Worm (Caenorhabditis elegans) whole organism, young adult: ENCODE measurements around the gene gcsh-1.

Experiments used
- B0035.1 ChIP-seq: sonication (generic microtip); optimal IDR thresholded peaks from 2 replicates; lab custom pipeline; 2016; ENCODE audit warnings: missing genetic modification characterization, mild to moderate bottlenecking, missing compliant biosample characterization, missing genotype, missing genetic modification reagents
- B0336.3 ChIP-seq: fragments of 200-800 bp; sonication (Bioruptor generic); IDR thresholded peaks from 2 replicates; pipeline ENCODE4 v1.3.6; 2022; ENCODE audit warnings: missing genetic modification characterization, missing compliant biosample characterization
- C06A6.2 ChIP-seq: fragments of 200-800 bp; sonication (Bioruptor generic); conservative IDR thresholded peaks from 2 replicates; pipeline ENCODE4 v1.3.6; 2022; ENCODE audit warnings: missing genetic modification characterization, missing compliant biosample characterization
- D2030.7 ChIP-seq: fragments of 200-800 bp; sonication (Bioruptor generic); IDR thresholded peaks from 2 replicates; pipeline ENCODE4 v1.3.6; 2022; ENCODE audit warnings: missing genetic modification reagents, missing genetic modification characterization, missing compliant biosample characterization
- F22D6.2 ChIP-seq: sonication (generic microtip); optimal IDR thresholded peaks from 2 replicates; lab custom pipeline; 2016; ENCODE audit warnings: mild to moderate bottlenecking, missing genetic modification characterization, missing compliant biosample characterization
- F39B2.1 ChIP-seq: fragments of 200-800 bp; sonication (Bioruptor generic); IDR thresholded peaks from 2 replicates; pipeline ENCODE4 v1.3.6; 2022; ENCODE audit warnings: missing genetic modification reagents, missing genetic modification characterization, missing compliant biosample characterization
- F57C9.4 ChIP-seq: sonication (generic microtip); optimal IDR thresholded peaks from 2 replicates; lab custom pipeline; 2017; ENCODE audit warnings: mild to moderate bottlenecking, missing genetic modification characterization, missing compliant biosample characterization
- T07F8.4 ChIP-seq: sonication (generic microtip); optimal IDR thresholded peaks from 2 replicates; lab custom pipeline; 2016; ENCODE audit warnings: mild to moderate bottlenecking, missing genetic modification characterization, moderate library complexity, missing compliant biosample characterization
- T26A5.8 ChIP-seq: sonication (generic microtip); optimal IDR thresholded peaks from 2 replicates; lab custom pipeline; 2016; ENCODE audit warnings: missing genetic modification characterization, missing compliant biosample characterization
- Y67H2A.10 ChIP-seq: fragments of 200-800 bp; sonication (Bioruptor generic); conservative IDR thresholded peaks from 2 replicates; pipeline ENCODE4 v1.3.6; 2022; ENCODE audit warnings: missing genetic modification reagents, missing genetic modification characterization, missing compliant biosample characterization
- aptf-2 ChIP-seq: fragments of 200-800 bp; sonication (Bioruptor generic); conservative IDR thresholded peaks from 2 replicates; pipeline ENCODE4 v1.3.6; 2022; ENCODE audit warnings: missing genetic modification reagents, missing genetic modification characterization, missing compliant biosample characterization
- aptf-3 ChIP-seq: fragments of 200-800 bp; sonication (Bioruptor generic); IDR thresholded peaks from 2 replicates; pipeline ENCODE4 v1.3.6; 2022; ENCODE audit warnings: missing genetic modification characterization, missing compliant biosample characterization
- attf-5 ChIP-seq: fragments of 200-800 bp; sonication (Bioruptor generic); optimal IDR thresholded peaks from 2 replicates; lab custom pipeline; 2018; ENCODE audit warnings: mild to moderate bottlenecking, missing genetic modification characterization, missing compliant biosample characterization
- bed-2 ChIP-seq: fragments of 200-800 bp; sonication (Bioruptor generic); IDR thresholded peaks from 2 replicates; pipeline ENCODE4 v1.3.6; 2022; ENCODE audit warnings: missing genetic modification reagents, missing genetic modification characterization, missing compliant biosample characterization
- cebp-1 ChIP-seq, 2 experiments: fragments of 200-800 bp in 1 of 2; sonication (Bioruptor generic) in 1 of 2; sonication (generic microtip) in 1 of 2; IDR thresholded peaks in 1 of 2; optimal IDR thresholded peaks in 1 of 2; 2 replicates each; pipeline versions ENCODE4 v1.3.6 to Lab custom; 2017 to 2022; ENCODE audit warnings: missing compliant biosample characterization in 2 of 2, missing genetic modification characterization in 2 of 2, mild to moderate bottlenecking in 1 of 2, missing genetic modification reagents in 1 of 2, moderate library complexity in 1 of 2
- cebp-2 ChIP-seq: fragments of 200-800 bp; sonication (Bioruptor generic); IDR thresholded peaks from 2 replicates; pipeline ENCODE4 v1.3.6; 2022; ENCODE audit warnings: missing genetic modification characterization, missing compliant biosample characterization
- ceh-27 ChIP-seq: fragments of 200-800 bp; sonication (Bioruptor generic); optimal IDR thresholded peaks from 2 replicates; lab custom pipeline; 2018; ENCODE audit warnings: mild to moderate bottlenecking, missing genetic modification characterization, moderate library complexity, missing compliant biosample characterization
- ceh-40 ChIP-seq: fragments of 200-800 bp; sonication (Bioruptor generic); IDR thresholded peaks from 2 replicates; pipeline ENCODE4 v1.3.6; 2022; ENCODE audit warnings: missing genetic modification characterization, missing compliant biosample characterization
- ceh-79 ChIP-seq: sonication (generic microtip); optimal IDR thresholded peaks from 2 replicates; lab custom pipeline; 2017; ENCODE audit warnings: mild to moderate bottlenecking, missing genetic modification characterization, missing compliant biosample characterization
- die-1 ChIP-seq: sonication (generic microtip); optimal IDR thresholded peaks from 2 replicates; lab custom pipeline; 2016; ENCODE audit warnings: missing genotype, mild to moderate bottlenecking, missing genetic modification characterization, missing compliant biosample characterization
- egl-44 ChIP-seq: fragments of 200-800 bp; sonication (Bioruptor generic); IDR thresholded peaks from 2 replicates; pipeline ENCODE4 v1.3.6; 2022; ENCODE audit warnings: missing genetic modification reagents, missing genetic modification characterization, missing compliant biosample characterization
- gei-17 ChIP-seq: fragments of 200-800 bp; sonication (Bioruptor generic); optimal IDR thresholded peaks from 2 replicates; lab custom pipeline; 2018; ENCODE audit warnings: mild to moderate bottlenecking, missing genetic modification characterization, missing compliant biosample characterization
- hmg-1.2 ChIP-seq: fragments of 200-800 bp; sonication (Bioruptor generic); IDR thresholded peaks from 2 replicates; pipeline ENCODE4 v1.3.6; 2022; ENCODE audit warnings: missing genetic modification reagents, missing genetic modification characterization, missing compliant biosample characterization
- let-607 ChIP-seq, 2 experiments: fragments of 200-800 bp in 1 of 2; sonication (Bioruptor generic) in 1 of 2; sonication (generic microtip) in 1 of 2; optimal IDR thresholded peaks; 2 replicates each; lab custom pipeline; 2016 to 2018; ENCODE audit warnings: mild to moderate bottlenecking in 2 of 2, missing compliant biosample characterization in 2 of 2, missing genetic modification characterization in 2 of 2, moderate library complexity in 2 of 2, missing genotype in 1 of 2
- lsy-27 ChIP-seq: sonication (generic microtip); optimal IDR thresholded peaks from 2 replicates; lab custom pipeline; 2017; ENCODE audit warnings: missing genetic modification characterization, mild to moderate bottlenecking, missing compliant biosample characterization, antibody characterized with exemption, missing genotype, borderline replicate concordance; ENCODE audit not compliant: insufficient read depth
- mes-4 ChIP-seq: sonication (generic microtip); optimal IDR thresholded peaks from 2 replicates; lab custom pipeline; 2016; ENCODE audit warnings: missing genotype, missing genetic modification characterization, missing compliant biosample characterization
- nfya-1 ChIP-seq: sonication (generic microtip); optimal IDR thresholded peaks from 2 replicates; lab custom pipeline; 2017; ENCODE audit warnings: antibody characterized with exemption, missing compliant biosample characterization, missing genetic modification characterization, borderline replicate concordance; ENCODE audit not compliant: insufficient read depth
- nfyb-1 ChIP-seq: fragments of 200-800 bp; sonication (Bioruptor generic); IDR thresholded peaks from 2 replicates; pipeline ENCODE4 v1.3.6; 2022; ENCODE audit warnings: missing genetic modification reagents, missing genetic modification characterization, missing compliant biosample characterization
- nhr-27 ChIP-seq: fragments of 200-800 bp; sonication (Bioruptor generic); optimal IDR thresholded peaks from 2 replicates; lab custom pipeline; 2018; ENCODE audit warnings: mild to moderate bottlenecking, missing genetic modification characterization, moderate library complexity, missing compliant biosample characterization
- nhr-80 ChIP-seq: sonication (generic microtip); optimal IDR thresholded peaks from 2 replicates; lab custom pipeline; 2016; ENCODE audit warnings: missing genetic modification characterization, missing compliant biosample characterization
- rec-8 ChIP-seq, 2 experiments: sonication (generic microtip); optimal IDR thresholded peaks; 2 replicates each; lab custom pipeline; 2016; ENCODE audit warnings: mild to moderate bottlenecking in 2 of 2, missing genetic modification characterization in 2 of 2, missing genetic modification reagents in 2 of 2, missing genotype in 2 of 2, missing biosample characterization in 1 of 2, missing compliant biosample characterization in 1 of 2, moderate library complexity in 1 of 2
- tlf-1 ChIP-seq: fragments of 200-800 bp; sonication (Bioruptor generic); optimal IDR thresholded peaks from 2 replicates; lab custom pipeline; 2018; ENCODE audit warnings: mild to moderate bottlenecking, missing genetic modification characterization, missing compliant biosample characterization
- unc-62 ChIP-seq: fragments of 150-350 bp; optimal IDR thresholded peaks from 2 replicates; lab custom pipeline; 2014; ENCODE audit warnings: missing biosample characterization, missing genetic modification reagents, missing genetic modification characterization
- zfh-2 ChIP-seq: fragments of 200-800 bp; sonication (Bioruptor generic); conservative IDR thresholded peaks from 2 replicates; pipeline ENCODE4 v1.3.6; 2022; ENCODE audit warnings: missing genetic modification reagents, missing genetic modification characterization, missing compliant biosample characterization
- ztf-26 ChIP-seq: sonication (generic microtip); optimal IDR thresholded peaks from 2 replicates; lab custom pipeline; 2017; ENCODE audit warnings: missing genetic modification characterization, missing compliant biosample characterization
- ztf-6 ChIP-seq: fragments of 200-800 bp; sonication (Bioruptor generic); IDR thresholded peaks from 2 replicates; pipeline ENCODE4 v1.3.6; 2022; ENCODE audit warnings: missing genetic modification reagents, missing genetic modification characterization, missing compliant biosample characterization

Gene gcsh-1

DNA sequence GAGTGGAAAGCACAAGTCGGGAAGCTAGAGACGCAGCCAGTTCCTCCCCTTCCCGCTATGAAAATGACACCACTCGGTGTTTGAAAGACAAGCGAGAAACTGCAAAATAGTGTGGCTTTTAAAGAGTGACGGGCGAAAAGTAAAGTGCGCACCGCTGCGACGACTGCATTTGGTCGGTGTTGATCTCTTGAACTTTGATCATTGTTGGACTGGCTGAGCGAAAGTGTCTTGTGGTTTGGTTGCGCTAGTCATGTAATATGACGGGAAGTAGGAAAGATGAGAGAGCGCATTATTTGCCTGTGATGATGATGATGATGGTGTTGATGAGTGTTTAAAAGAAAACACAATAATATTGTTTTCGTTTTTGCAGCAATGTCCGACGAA, 45.4 kb upstream of the gcsh-1 start (continued):
- TF ChIP-seq C06A6.2 (GFP tag; lab: Robert Waterston, UW) (peak; percentile 75), zfh-2 (GFP tag; lab: Robert Waterston, UW) (peak; percentile 79), mes-4 (tag; lab: Kevin White, UChicago) (no peak), attf-5 (GFP tag; lab: Kevin White, UChicago) (peak; percentile 60), die-1 (tag; lab: Kevin White, UChicago) (peak; percentile 68), let-607 (tag; optimal IDR thresholded peaks at IDR 0.05; lab: Kevin White, UChicago) (peak; percentile 9 to 37), F22D6.2 (tag; lab: Kevin White, UChicago) (peak; percentile 32), T07F8.4 (tag; lab: Kevin White, UChicago) (no peak)

DNA sequence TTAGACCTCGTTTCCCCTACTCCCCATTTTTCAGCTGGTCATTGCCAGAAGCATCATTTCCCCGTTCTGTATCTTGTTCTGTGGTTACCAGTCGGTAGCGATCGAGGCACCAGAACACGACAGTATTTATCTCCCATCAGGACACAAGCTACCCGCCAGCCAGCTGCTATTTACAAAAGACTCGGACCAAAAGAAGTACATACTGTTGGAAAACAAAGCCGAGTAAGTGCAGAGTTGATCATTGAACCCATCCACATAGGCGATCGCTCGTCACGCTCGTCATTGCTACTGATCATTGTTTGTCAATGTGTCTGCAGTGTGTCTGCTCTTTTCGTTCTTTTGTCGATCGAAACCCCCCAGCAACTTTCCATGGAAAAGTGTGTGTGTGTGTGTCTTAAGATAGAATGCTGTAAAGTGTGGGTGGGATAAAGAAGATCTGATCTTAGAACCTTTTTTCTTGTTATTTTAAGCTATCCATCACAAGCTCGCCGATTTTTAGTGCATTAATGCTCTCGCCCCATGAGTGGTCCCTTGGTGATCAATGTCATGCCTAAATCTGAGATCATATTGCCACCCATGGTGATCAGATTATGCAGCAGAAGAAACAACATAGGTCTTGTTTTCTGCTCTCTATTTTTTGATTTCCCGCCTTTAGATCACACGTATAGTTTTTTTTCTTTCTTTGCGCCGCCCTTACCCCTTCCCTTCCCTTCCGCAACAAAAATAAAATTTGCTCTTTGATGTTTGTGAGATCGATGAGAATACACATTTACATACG, 44.8 kb upstream of the gcsh-1 start:
- TF ChIP-seq unc-62 (GFP tag; lab: Kevin White, UChicago) (no peak), hmg-1.2 (GFP tag; lab: Robert Waterston, UW) (peak; percentile 7; the same call in 1 of the 2 replicates)
- TF ChIP-seq, all 124 proteins: peak for 1

DNA sequence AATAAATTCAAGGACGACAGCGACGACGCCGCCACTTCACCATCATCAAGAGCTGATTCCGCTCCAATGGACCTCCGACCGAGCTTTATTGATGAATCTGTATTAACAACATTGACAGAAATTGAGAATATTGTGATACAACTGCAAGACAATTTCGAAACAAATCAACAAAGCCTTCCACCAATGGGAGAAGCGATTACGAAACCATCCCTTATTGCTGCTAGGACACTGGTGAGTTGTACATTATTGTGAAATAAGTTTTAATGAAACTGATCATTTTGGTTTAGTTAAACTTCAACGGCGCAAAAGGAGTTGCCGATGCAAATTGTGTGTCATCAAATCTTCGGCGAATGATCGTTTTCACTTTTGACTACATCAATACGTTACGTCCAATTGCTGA, 44.2 kb upstream of the gcsh-1 start:
- TF ChIP-seq nfyb-1 (GFP tag; lab: Robert Waterston, UW): 0 out of 2 replicates have a peak, but pooled peaks have one; percentile 34
- 0 out of 2 replicates have a peak, but pooled peaks have one; percentile 25 for TF ChIP-seq cebp-1 (GFP tag; IDR thresholded peaks at IDR 0.05; lab: Robert Waterston, UW)
- TF ChIP-seq cebp-1 (tag; optimal IDR thresholded peaks at IDR 0.05; lab: Kevin White, UChicago): peak; percentile 93
- TF ChIP-seq T26A5.8: no peak

DNA sequence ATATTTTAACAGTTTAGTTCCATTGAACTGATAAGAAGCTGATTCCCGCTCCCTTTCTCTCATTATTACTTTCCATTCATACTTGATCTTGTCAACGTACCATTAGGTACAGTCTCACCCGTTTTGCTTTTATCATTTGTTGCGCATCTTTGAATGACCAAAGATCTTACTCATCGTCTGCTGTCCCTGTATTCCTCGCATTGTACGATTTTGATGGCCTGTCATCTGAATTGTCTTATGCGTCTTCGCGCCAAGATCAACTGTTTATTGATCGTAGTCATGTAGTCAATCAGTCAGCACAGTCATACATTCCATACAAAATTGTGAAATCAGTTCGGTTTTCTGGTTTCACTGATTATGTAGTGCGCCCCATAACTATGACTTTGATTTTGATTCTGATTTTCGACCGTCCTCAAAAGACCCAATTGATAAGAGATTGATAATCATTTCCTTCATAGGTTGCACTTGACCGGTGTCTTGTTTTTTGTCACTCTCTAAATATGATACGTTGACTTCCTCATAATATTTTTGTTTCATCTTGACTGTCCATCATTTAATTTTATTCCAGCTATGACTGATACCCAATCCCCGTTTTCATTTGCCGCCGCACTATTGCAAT, 43.2 kb upstream of the gcsh-1 start, which contains the start of gene nhr-3:
nhr-3 (plus strand) TSS at position 569 of the 619 bp plus-strand sequence.
- TF ChIP-seq B0336.3 (GFP tag; lab: Robert Waterston, UW) (no peak), unc-62 (GFP tag; lab: Kevin White, UChicago) (peak; percentile 12), nhr-80 (peak; percentile 87), gei-17 (no peak), bed-2 (GFP tag; lab: Robert Waterston, UW) (no peak), cebp-1 (GFP tag; IDR thresholded peaks at IDR 0.05; lab: Robert Waterston, UW) (peak; percentile 66; the same call in 1 of the 2 replicates), cebp-1 (tag; optimal IDR thresholded peaks at IDR 0.05; lab: Kevin White, UChicago) (peak; percentile 85), B0035.1 (tag; lab: Kevin White, UChicago) (no peak), nfya-1 (no peak), mes-4 (tag; lab: Kevin White, UChicago) (no peak), ceh-40 (GFP tag; lab: Robert Waterston, UW) (no peak), lsy-27 (no peak), hmg-1.2 (GFP tag; lab: Robert Waterston, UW) (0 out of 2 replicates have a peak, but pooled peaks have one; percentile 15), egl-44 (GFP tag; lab: Robert Waterston, UW) (no peak), aptf-2 (no peak), D2030.7 (GFP tag; lab: Robert Waterston, UW) (no peak)
- TF ChIP-seq, all 124 proteins: peak for 4

DNA sequence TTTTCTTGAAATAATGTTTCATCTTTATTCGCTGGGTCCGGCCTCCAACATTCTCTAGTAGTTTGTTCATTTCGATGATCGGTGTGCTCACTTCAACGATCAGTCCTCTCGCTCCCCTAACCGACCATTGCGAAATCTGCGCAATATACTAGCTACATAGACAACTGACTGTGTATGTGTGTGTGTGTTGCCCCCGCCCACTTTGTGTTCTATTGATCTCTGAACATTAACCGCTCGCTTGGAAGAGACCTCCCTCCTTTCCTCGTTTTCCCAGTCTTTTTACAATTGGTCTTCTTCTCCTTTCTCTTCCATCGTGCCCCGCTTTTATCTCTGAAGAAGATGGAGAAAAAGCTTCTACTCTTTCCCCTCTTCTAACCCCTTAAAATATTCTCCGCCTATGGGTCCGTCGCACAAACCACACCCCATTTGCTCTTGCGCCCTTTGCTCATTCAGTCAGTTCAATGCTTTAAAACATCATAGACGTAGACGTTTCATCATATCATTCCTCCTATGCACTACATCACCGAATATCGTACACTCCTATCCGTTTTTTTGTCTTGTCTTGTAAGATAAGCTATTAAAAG, 42.6 kb upstream of the gcsh-1 start:
- no peak for TF ChIP-seq ceh-40 (GFP tag; lab: Robert Waterston, UW)
- TF ChIP-seq T26A5.8: no peak
- TF ChIP-seq ceh-27 (GFP tag; lab: Kevin White, UChicago): peak; percentile 68
- TF ChIP-seq Y67H2A.10: no peak
- no peak for TF ChIP-seq rec-8 (tag; optimal IDR thresholded peaks at IDR 0.05; lab: Kevin White, UChicago)
- TF ChIP-seq nfya-1: no peak
- TF ChIP-seq let-607 (tag; optimal IDR thresholded peaks at IDR 0.05; lab: Kevin White, UChicago): no peak
- no peak for TF ChIP-seq F57C9.4 (tag; lab: Kevin White, UChicago)
- TF ChIP-seq cebp-2 (GFP tag; lab: Robert Waterston, UW): no peak
- TF ChIP-seq ztf-6 (GFP tag; lab: Robert Waterston, UW): no peak
- TF ChIP-seq F39B2.1 (GFP tag; lab: Robert Waterston, UW): no peak
- TF ChIP-seq D2030.7 (GFP tag; lab: Robert Waterston, UW): no peak
- no peak for TF ChIP-seq aptf-3
- no peak for TF ChIP-seq nhr-27 (tag; lab: Kevin White, UChicago)
- no peak for TF ChIP-seq ztf-26
- TF ChIP-seq tlf-1 (GFP tag; lab: Kevin White, UChicago): no peak
- no peak for TF ChIP-seq ceh-79 (tag; lab: Kevin White, UChicago)
